Worm (Caenorhabditis elegans) whole organism, L4 larva: ENCODE results near the gene C05G5.2.

Experiments used
- D1046.2 ChIP-seq: fragments of 200-800 bp; sonication (Bioruptor generic); IDR thresholded peaks from 2 replicates; pipeline ENCODE4 v1.3.6; 2022; ENCODE audit warnings: missing genetic modification characterization, missing compliant biosample characterization
- F10B5.3 ChIP-seq: sonication (generic microtip); optimal IDR thresholded peaks from 2 replicates; lab custom pipeline; 2016; ENCODE audit warnings: mild to moderate bottlenecking, missing genetic modification characterization, missing compliant biosample characterization
- F26F4.8 ChIP-seq: fragments of 200-800 bp; sonication (Bioruptor generic); conservative IDR thresholded peaks from 2 replicates; pipeline ENCODE4 v1.3.6; 2022; ENCODE audit warnings: missing genetic modification characterization, missing compliant biosample characterization
- F44E2.7 ChIP-seq: fragments of 200-800 bp; sonication (Bioruptor generic); IDR thresholded peaks from 2 replicates; pipeline ENCODE4 v2.1.2; 2022; ENCODE audit warnings: missing genetic modification characterization, missing compliant biosample characterization
- Y48G9A.11 ChIP-seq: fragments of 200-800 bp; sonication (Bioruptor generic); IDR thresholded peaks from 2 replicates; pipeline ENCODE4 v1.3.6; 2022; ENCODE audit warnings: missing genetic modification reagents, missing genetic modification characterization, missing compliant biosample characterization
- aly-2 ChIP-seq: sonication (generic microtip); optimal IDR thresholded peaks from 2 replicates; lab custom pipeline; 2018; ENCODE audit warnings: missing biosample characterization, missing genetic modification characterization
- ceh-28 ChIP-seq: fragments of 150-350 bp; optimal IDR thresholded peaks from 2 replicates; lab custom pipeline; 2014; ENCODE audit warnings: missing biosample characterization, missing genetic modification reagents, missing genetic modification characterization
- ceh-32 ChIP-seq: sonication (generic microtip); optimal IDR thresholded peaks from 2 replicates; lab custom pipeline; 2016; ENCODE audit warnings: mild to moderate bottlenecking, missing genetic modification characterization, missing compliant biosample characterization; ENCODE audit not compliant: poor library complexity
- ceh-62 ChIP-seq: sonication (generic microtip); optimal IDR thresholded peaks from 2 replicates; lab custom pipeline; 2017; ENCODE audit warnings: missing biosample characterization, missing genetic modification characterization
- ceh-82 ChIP-seq: sonication (generic microtip); optimal IDR thresholded peaks from 2 replicates; lab custom pipeline; 2017; ENCODE audit warnings: missing biosample characterization, missing genetic modification characterization
- ces-1 ChIP-seq: fragments of 150-350 bp; sonication (generic microtip); optimal IDR thresholded peaks from 4 replicates; lab custom pipeline; 2014; ENCODE audit warnings: missing biosample characterization, missing genetic modification reagents, missing genetic modification characterization
- cey-2 ChIP-seq: sonication (generic microtip); optimal IDR thresholded peaks from 3 replicates; lab custom pipeline; 2017; ENCODE audit warnings: missing genetic modification characterization, mild to moderate bottlenecking, missing compliant biosample characterization, antibody characterized with exemption, borderline replicate concordance; ENCODE audit not compliant: insufficient read depth
- daf-12 ChIP-seq: fragments of 150-350 bp; optimal IDR thresholded peaks from 2 replicates; lab custom pipeline; 2014; ENCODE audit warnings: missing biosample characterization, missing genetic modification reagents, missing genetic modification characterization
- daf-16 ChIP-seq, 3 experiments: sonication (generic microtip); optimal IDR thresholded peaks; 2 replicates each; lab custom pipeline; 2016 to 2017; ENCODE audit warnings: missing genetic modification characterization in 3 of 3, missing genetic modification reagents in 3 of 3, mild to moderate bottlenecking in 2 of 3, missing compliant biosample characterization in 2 of 3, missing biosample characterization in 1 of 3, moderate library complexity in 1 of 3
- dmd-6 ChIP-seq: fragments of 200-800 bp; sonication (Bioruptor generic); IDR thresholded peaks from 2 replicates; pipeline ENCODE4 v1.3.6; 2022; ENCODE audit warnings: missing genetic modification reagents, missing genetic modification characterization, missing compliant biosample characterization
- dpl-1 ChIP-seq: fragments of 150-350 bp; optimal IDR thresholded peaks from 2 replicates; lab custom pipeline; 2014; ENCODE audit warnings: missing biosample characterization, missing genetic modification reagents, missing genetic modification characterization
- egl-27 ChIP-seq: sonication (generic microtip); optimal IDR thresholded peaks from 3 replicates; lab custom pipeline; 2017; ENCODE audit warnings: missing biosample characterization, missing genetic modification reagents, missing genetic modification characterization
- gei-8 ChIP-seq: fragments of 200-800 bp; sonication (Bioruptor generic); optimal IDR thresholded peaks from 2 replicates; lab custom pipeline; 2018; ENCODE audit warnings: mild to moderate bottlenecking, missing genetic modification characterization, missing compliant biosample characterization
- hif-1 ChIP-seq, 2 experiments: sonication (generic microtip); optimal IDR thresholded peaks; 2 replicates each; lab custom pipeline; 2016 to 2017; ENCODE audit warnings: missing compliant biosample characterization in 2 of 2, missing genetic modification characterization in 2 of 2, missing genetic modification reagents in 2 of 2, missing genotype in 2 of 2, mild to moderate bottlenecking in 1 of 2
- hlh-11 ChIP-seq: fragments of 200-800 bp; sonication (Bioruptor generic); optimal IDR thresholded peaks from 2 replicates; lab custom pipeline; 2018; ENCODE audit warnings: mild to moderate bottlenecking, missing genetic modification characterization, missing compliant biosample characterization
- hlh-30 ChIP-seq: sonication (generic microtip); optimal IDR thresholded peaks from 2 replicates; lab custom pipeline; 2017; ENCODE audit warnings: antibody characterized with exemption, mild to moderate bottlenecking, missing genetic modification characterization, missing compliant biosample characterization; ENCODE audit not compliant: insufficient read depth
- hmg-1.1 ChIP-seq: fragments of 200-800 bp; sonication (Bioruptor generic); IDR thresholded peaks from 2 replicates; pipeline ENCODE4 v1.3.6; 2022; ENCODE audit warnings: missing genetic modification reagents, missing genetic modification characterization, missing compliant biosample characterization
- lim-7 ChIP-seq: fragments of 200-800 bp; sonication (Bioruptor generic); IDR thresholded peaks from 2 replicates; pipeline ENCODE4 v1.3.6; 2022; ENCODE audit warnings: missing genetic modification characterization, missing compliant biosample characterization
- lin-15B ChIP-seq: fragments of 150-350 bp; sonication (generic microtip); optimal IDR thresholded peaks from 3 replicates; lab custom pipeline; 2014; ENCODE audit warnings: missing biosample characterization, missing genetic modification characterization
- madf-9 ChIP-seq: fragments of 200-800 bp; sonication (Bioruptor generic); conservative IDR thresholded peaks from 2 replicates; pipeline ENCODE4 v1.3.6; 2022; ENCODE audit warnings: missing genetic modification reagents, missing genetic modification characterization, missing compliant biosample characterization
- mdl-1 ChIP-seq, 2 experiments: fragments of 150-350 bp in 1 of 2; sonication (generic microtip) in 1 of 2; optimal IDR thresholded peaks; 2 replicates each; lab custom pipeline; 2014 to 2017; ENCODE audit warnings: missing biosample characterization in 2 of 2, missing genetic modification characterization in 2 of 2
- mep-1 ChIP-seq: fragments of 150-350 bp; sonication (generic microtip); optimal IDR thresholded peaks from 3 replicates; lab custom pipeline; 2014; ENCODE audit warnings: missing biosample characterization, missing genetic modification characterization
- mes-2 ChIP-seq: sonication (generic microtip); optimal IDR thresholded peaks from 2 replicates; lab custom pipeline; 2016; ENCODE audit warnings: missing genotype, mild to moderate bottlenecking, missing genetic modification characterization, missing compliant biosample characterization; ENCODE audit not compliant: poor library complexity, severe bottlenecking
- mxl-2 ChIP-seq: fragments of 200-800 bp; sonication (Bioruptor generic); conservative IDR thresholded peaks from 2 replicates; pipeline ENCODE4 v1.3.6; 2022; ENCODE audit warnings: missing genetic modification reagents, missing genetic modification characterization, missing compliant biosample characterization
- mxl-3 ChIP-seq: fragments of 200-800 bp; sonication (Bioruptor generic); optimal IDR thresholded peaks from 2 replicates; lab custom pipeline; 2018; ENCODE audit warnings: mild to moderate bottlenecking, missing genetic modification characterization, missing compliant biosample characterization
- nhr-11 ChIP-seq: fragments of 150-350 bp; optimal IDR thresholded peaks from 2 replicates; lab custom pipeline; 2014; ENCODE audit warnings: missing biosample characterization, missing genetic modification characterization
- nhr-28 ChIP-seq: fragments of 150-350 bp; optimal IDR thresholded peaks from 2 replicates; lab custom pipeline; 2014; ENCODE audit warnings: missing biosample characterization, missing genetic modification characterization
- nhr-42 ChIP-seq: fragments of 200-800 bp; sonication (Bioruptor generic); IDR thresholded peaks from 2 replicates; pipeline ENCODE4 v1.3.6; 2022; ENCODE audit warnings: missing genetic modification characterization, missing compliant biosample characterization
- nhr-48 ChIP-seq: sonication (generic microtip); optimal IDR thresholded peaks from 2 replicates; lab custom pipeline; 2016; ENCODE audit warnings: mild to moderate bottlenecking, missing genetic modification characterization, missing compliant biosample characterization
- nhr-77 ChIP-seq: fragments of 150-350 bp; optimal IDR thresholded peaks from 2 replicates; lab custom pipeline; 2014; ENCODE audit warnings: missing biosample characterization, missing genetic modification characterization
- php-3 ChIP-seq: fragments of 200-800 bp; sonication (Bioruptor generic); IDR thresholded peaks from 2 replicates; pipeline ENCODE4 v1.3.6; 2022; ENCODE audit warnings: missing genetic modification reagents, missing genetic modification characterization, missing compliant biosample characterization
- pqm-1 ChIP-seq: sonication (generic microtip); optimal IDR thresholded peaks from 2 replicates; lab custom pipeline; 2017; ENCODE audit warnings: missing biosample characterization, missing genetic modification characterization
- rbr-2 ChIP-seq: sonication (generic microtip); optimal IDR thresholded peaks from 2 replicates; lab custom pipeline; 2016; ENCODE audit warnings: missing genotype, missing genetic modification characterization, missing compliant biosample characterization
- skn-1 ChIP-seq: fragments of 150-350 bp; optimal IDR thresholded peaks from 2 replicates; lab custom pipeline; 2014; ENCODE audit warnings: missing biosample characterization, missing genetic modification characterization
- snpc-1.2 ChIP-seq: fragments of 200-800 bp; sonication (Bioruptor generic); IDR thresholded peaks from 2 replicates; pipeline ENCODE4 v1.3.6; 2022; ENCODE audit warnings: missing genetic modification reagents, missing genetic modification characterization, missing compliant biosample characterization
- unc-130 ChIP-seq: sonication (generic microtip); optimal IDR thresholded peaks from 2 replicates; lab custom pipeline; 2016; ENCODE audit warnings: missing genetic modification reagents, missing genetic modification characterization, missing compliant biosample characterization
- unc-39 ChIP-seq: sonication (generic microtip); optimal IDR thresholded peaks from 2 replicates; lab custom pipeline; 2017; ENCODE audit warnings: missing biosample characterization, missing genetic modification characterization
- vab-7 ChIP-seq: fragments of 200-800 bp; sonication (Bioruptor generic); IDR thresholded peaks from 2 replicates; pipeline ENCODE4 v1.3.6; 2022; ENCODE audit warnings: missing genetic modification reagents, missing genetic modification characterization, missing compliant biosample characterization
- zfp-2 ChIP-seq: sonication (generic microtip); optimal IDR thresholded peaks from 2 replicates; lab custom pipeline; 2016; ENCODE audit warnings: mild to moderate bottlenecking, missing genetic modification characterization, missing compliant biosample characterization
- zfp-3 ChIP-seq: fragments of 200-800 bp; sonication (Bioruptor generic); conservative IDR thresholded peaks from 2 replicates; pipeline ENCODE4 v1.3.6; 2022; ENCODE audit warnings: missing genetic modification reagents, missing genetic modification characterization, missing compliant biosample characterization
- zip-11 ChIP-seq: fragments of 200-800 bp; sonication (Bioruptor generic); IDR thresholded peaks from 2 replicates; pipeline ENCODE4 v1.3.6; 2022; ENCODE audit warnings: missing genetic modification characterization, missing compliant biosample characterization
- zip-2 ChIP-seq: fragments of 150-350 bp; optimal IDR thresholded peaks from 2 replicates; lab custom pipeline; 2014; ENCODE audit warnings: missing biosample characterization, missing genetic modification characterization
- ztf-11 ChIP-seq: fragments of 150-350 bp; optimal IDR thresholded peaks from 2 replicates; lab custom pipeline; 2014; ENCODE audit warnings: missing biosample characterization, missing genetic modification characterization
- ztf-7 ChIP-seq: fragments of 150-350 bp; optimal IDR thresholded peaks from 2 replicates; lab custom pipeline; 2014; ENCODE audit warnings: missing biosample characterization, missing genetic modification characterization

C05G5.2 gene

DNA sequence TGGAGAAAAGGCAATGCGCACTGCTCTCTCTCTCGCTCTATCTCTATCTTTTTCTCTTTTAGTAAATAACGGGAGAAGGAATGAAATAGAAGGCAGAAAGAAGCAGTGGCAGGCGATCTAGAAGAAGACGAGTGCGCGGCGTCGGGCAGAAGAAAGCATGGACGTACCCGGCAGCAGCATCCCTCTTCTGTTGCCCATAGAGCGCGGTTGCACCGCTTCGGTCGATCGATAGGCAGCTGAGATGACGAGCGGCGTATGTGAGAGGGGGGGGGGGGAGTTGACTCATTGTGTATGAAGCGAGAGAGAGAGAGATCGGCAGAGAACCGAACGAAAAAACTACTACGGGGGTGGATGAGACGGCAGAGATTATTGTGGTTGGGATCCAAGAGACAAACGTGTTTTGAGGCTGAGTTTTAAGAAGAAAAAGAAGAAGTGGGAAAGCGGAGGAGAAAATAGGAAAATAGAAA is 38.9 kb upstream of the C05G5.2 start (continued):
- TF ChIP-seq zip-11 (no peak), hif-1 (tag; optimal IDR thresholded peaks at IDR 0.05; lab: Kevin White, UChicago) (peak; percentile 31 to 88), zfp-3 (no peak), daf-16 (GFP tag; optimal IDR thresholded peaks at IDR 0.05; lab: Kevin White, UChicago) (peak in 1 of 2 experiments; percentile 95), daf-16 (tag; optimal IDR thresholded peaks at IDR 0.05; lab: Kevin White, UChicago) (peak; percentile 33), cey-2 (tag; lab: Kevin White, UChicago) (no peak), mxl-2 (GFP tag; lab: Robert Waterston, UW) (0 out of 2 replicates have a peak, but pooled peaks have one; percentile 37), zip-2 (tag; lab: Kevin White, UChicago) (peak; percentile 45), aly-2 (tag; lab: Kevin White, UChicago) (no peak), ztf-11 (tag; lab: Kevin White, UChicago) (no peak), hmg-1.1 (GFP tag; lab: Robert Waterston, UW) (peak; percentile 95), unc-39 (no peak), Y48G9A.11 (GFP tag; lab: Robert Waterston, UW) (no peak)

DNA sequence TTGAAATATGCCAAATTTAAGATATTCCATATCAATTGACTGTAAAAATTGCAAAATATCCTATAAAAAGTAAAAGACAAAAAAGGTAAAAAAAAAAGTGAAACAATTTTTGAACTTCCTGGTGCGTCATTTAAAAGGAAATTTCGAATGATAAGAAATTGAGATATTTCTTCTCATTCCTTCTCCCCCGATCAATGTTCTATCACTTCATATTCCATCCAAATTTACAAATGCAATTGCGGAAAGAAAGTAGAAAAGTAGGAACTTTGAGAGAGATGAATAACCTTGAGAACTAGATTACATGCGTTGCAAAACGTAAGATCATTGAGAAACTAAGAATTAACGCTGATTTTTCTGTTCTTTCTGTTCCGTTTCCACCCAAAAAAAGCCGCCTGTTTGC is 37.5 kb upstream of the C05G5.2 start:
- no peak for TF ChIP-seq F26F4.8 (GFP tag; lab: Robert Waterston, UW)
- no peak for TF ChIP-seq nhr-77 (tag; lab: Kevin White, UChicago)
- TF ChIP-seq zfp-2 (tag; lab: Kevin White, UChicago) = no peak
- TF ChIP-seq nhr-42 = no peak
- TF ChIP-seq ceh-28 = no peak
- no peak for TF ChIP-seq ceh-32
- no peak for TF ChIP-seq hlh-30 (tag; lab: Kevin White, UChicago)
- TF ChIP-seq gei-8 (GFP tag; lab: Kevin White, UChicago) = no peak
- no peak for TF ChIP-seq ceh-62 (tag; lab: Kevin White, UChicago)
- TF ChIP-seq ztf-11 (tag; lab: Kevin White, UChicago) = no peak
- TF ChIP-seq lim-7 (GFP tag; lab: Robert Waterston, UW) = no peak
- TF ChIP-seq php-3 (GFP tag; lab: Robert Waterston, UW) = no peak
- TF ChIP-seq lin-15B (tag; lab: Kevin White, UChicago) = no peak
- TF ChIP-seq unc-39 = no peak
- no peak for TF ChIP-seq D1046.2 (GFP tag; lab: Robert Waterston, UW)
- no peak for TF ChIP-seq zip-2 (tag; lab: Kevin White, UChicago)
- no peak for TF ChIP-seq unc-130
- no peak for TF ChIP-seq skn-1 (tag; lab: Kevin White, UChicago)
- TF ChIP-seq egl-27 = no peak
- TF ChIP-seq F10B5.3 (tag; lab: Kevin White, UChicago) = no peak
- TF ChIP-seq dmd-6 (GFP tag; lab: Robert Waterston, UW) = peak; percentile 21; the same call in 1 of the 2 replicates
- TF ChIP-seq mdl-1 (tag; optimal IDR thresholded peaks at IDR 0.05; lab: Kevin White, UChicago) = peak in 1 of 2 experiments; percentile 10
- peak; percentile 23 for TF ChIP-seq nhr-28 (tag; lab: Kevin White, UChicago)
- no peak for TF ChIP-seq madf-9 (GFP tag; lab: Robert Waterston, UW)

DNA sequence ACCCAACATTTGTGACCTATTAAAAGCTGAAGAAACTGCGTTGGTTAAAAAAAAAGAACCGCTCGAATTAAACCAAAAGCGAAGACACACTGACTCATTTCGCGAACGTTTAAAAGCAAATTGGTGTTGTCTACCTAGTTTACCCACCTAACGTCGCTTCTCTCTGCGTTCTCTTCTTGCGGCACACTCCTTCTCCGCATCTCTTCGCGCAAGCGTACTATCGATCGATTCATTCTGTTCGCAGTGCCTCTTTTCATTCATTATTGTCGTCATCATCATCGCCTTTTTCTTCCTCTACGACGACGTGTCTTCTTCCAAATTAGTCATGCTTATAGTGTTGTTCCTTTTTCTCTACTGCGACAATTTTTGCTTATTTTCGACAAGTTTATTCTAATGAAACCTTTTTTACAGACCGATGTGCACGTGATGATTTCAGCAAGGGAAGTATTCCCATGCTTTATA is 35.9 kb upstream of the C05G5.2 start, which contains the start of gene atrn-1:
atrn-1 (plus strand) TSS at position 412 of the 462 bp plus-strand sequence.
- TF ChIP-seq snpc-1.2 = no peak
- TF ChIP-seq nhr-11 (tag; lab: Kevin White, UChicago) = no peak
- TF ChIP-seq ceh-82 (tag; lab: Kevin White, UChicago) = no peak
- TF ChIP-seq mep-1 = peak; percentile 15
- no peak for TF ChIP-seq F44E2.7 (GFP tag; lab: Robert Waterston, UW)
- no peak for TF ChIP-seq pqm-1 (tag; lab: Kevin White, UChicago)
- no peak for TF ChIP-seq rbr-2 (tag; lab: Kevin White, UChicago)
- peak; percentile 57 for TF ChIP-seq ceh-28
- no peak for TF ChIP-seq ces-1
- TF ChIP-seq ztf-7 (tag; lab: Kevin White, UChicago) = no peak
- TF ChIP-seq hmg-1.1 (GFP tag; lab: Robert Waterston, UW) = 0 out of 2 replicates have a peak, but pooled peaks have one; percentile 21
- no peak for TF ChIP-seq nhr-48
- TF ChIP-seq dpl-1 (GFP tag; lab: Kevin White, UChicago) = no peak
- TF ChIP-seq mes-2 (tag; lab: Kevin White, UChicago) = no peak
- peak; percentile 23 for TF ChIP-seq hlh-11
- TF ChIP-seq daf-12 (tag; lab: Kevin White, UChicago) = no peak
- TF ChIP-seq mdl-1 (tag; optimal IDR thresholded peaks at IDR 0.05; lab: Kevin White, UChicago) = no peak
- peak; percentile 6 for TF ChIP-seq mxl-3 (GFP tag; lab: Kevin White, UChicago)
- TF ChIP-seq vab-7 = no peak
